Worm (Caenorhabditis elegans): ENCODE results near the gene T24C4.5.

Gene T24C4.5

DNA sequence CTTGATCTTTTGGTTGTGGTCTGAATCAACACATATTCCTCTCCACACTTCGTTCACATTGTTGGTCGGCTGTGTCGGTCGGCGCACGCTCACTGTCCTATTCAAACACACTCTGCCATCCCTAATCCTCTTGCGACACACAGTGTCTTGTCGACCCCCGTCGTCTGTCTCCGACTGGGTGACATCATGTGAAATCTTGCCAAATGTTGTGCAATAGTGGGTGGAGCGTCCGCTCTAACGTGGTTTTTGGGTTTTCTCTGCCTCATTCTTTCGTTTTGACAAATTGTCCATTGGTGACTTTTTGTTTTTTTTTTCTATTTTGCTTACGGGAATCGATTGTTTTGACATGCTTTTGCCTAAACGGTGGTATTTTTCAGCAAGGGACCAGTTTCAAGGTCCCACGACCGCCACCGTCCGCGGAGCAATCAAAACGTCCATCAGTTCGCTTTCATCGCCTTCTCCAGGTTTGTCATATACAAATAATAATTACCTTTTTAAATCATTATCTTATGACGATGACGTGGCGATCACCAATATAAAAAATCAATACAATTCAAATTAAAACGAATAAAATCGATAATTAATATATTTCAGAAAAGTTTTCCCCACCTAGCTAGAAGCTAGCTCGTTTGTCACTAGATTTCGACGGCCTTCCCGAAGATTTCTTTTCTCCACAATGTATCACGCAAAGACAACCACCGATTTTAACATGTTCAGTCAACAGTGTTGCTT is 45.7 kb downstream of the T24C4.5 start (continued):
- TF ChIP-seq F26F4.8 (GFP tag; conservative IDR thresholded peaks at IDR 0.05) = no peak
- peak; percentile 83 for TF ChIP-seq nhr-48 (tag; optimal IDR thresholded peaks at IDR 0.05)
- TF ChIP-seq T26A8.4 (GFP tag; IDR thresholded peaks at IDR 0.05) = peak; percentile 81
- no peak for TF ChIP-seq ceh-44 (GFP tag; IDR thresholded peaks at IDR 0.05)
- TF ChIP-seq dmd-9 (GFP tag; IDR thresholded peaks at IDR 0.05) = peak; percentile 72; the same call in 1 of the 2 replicates
- TF ChIP-seq spr-1 (tag; optimal IDR thresholded peaks at IDR 0.05) = peak; percentile 75
- TF ChIP-seq lim-7 (GFP tag; IDR thresholded peaks at IDR 0.05) = no peak
- TF ChIP-seq lin-29 (GFP tag; IDR thresholded peaks at IDR 0.05) = no peak
- no peak for TF ChIP-seq zip-2 (tag; optimal IDR thresholded peaks at IDR 0.05)
- TF ChIP-seq hlh-11 (tag; optimal IDR thresholded peaks at IDR 0.05) = peak; percentile 98
- no peak for TF ChIP-seq ceh-82 (tag; optimal IDR thresholded peaks at IDR 0.05)
- 0 out of 2 replicates have a peak, but pooled peaks have one; percentile 48 for TF ChIP-seq D1046.2 (GFP tag; IDR thresholded peaks at IDR 0.05)
- TF ChIP-seq ceh-20 (GFP tag; IDR thresholded peaks at IDR 0.05) = peak; percentile 88
- peak; percentile 78 for TF ChIP-seq egl-43 (GFP tag; IDR thresholded peaks at IDR 0.05)
- TF ChIP-seq lsy-2 (tag; optimal IDR thresholded peaks at IDR 0.05) = peak; percentile 78 to 92
- peak; percentile 57; the same call in 1 of the 2 replicates for TF ChIP-seq madf-9 (GFP tag; conservative IDR thresholded peaks at IDR 0.05)
- TF ChIP-seq Y48G9A.11 (GFP tag; IDR thresholded peaks at IDR 0.05) = no peak
- TF ChIP-seq duxl-1 (tag; optimal IDR thresholded peaks at IDR 0.05; ENCODE audit: poor library complexity) = peak; percentile 13
- TF ChIP-seq zfp-3 (GFP tag; conservative IDR thresholded peaks at IDR 0.05) = peak; percentile 35; the same call in 1 of the 2 replicates
- peak; percentile 70 for TF ChIP-seq saeg-2 (GFP tag; IDR thresholded peaks at IDR 0.05)
- peak; percentile 79 for TF ChIP-seq pha-4 (GFP tag; IDR thresholded peaks at IDR 0.05)
- peak; percentile 75 for TF ChIP-seq pha-4 (tag; optimal IDR thresholded peaks at IDR 0.05)
- no peak for TF ChIP-seq aly-2 (tag; optimal IDR thresholded peaks at IDR 0.05)
- no peak for TF ChIP-seq snpc-1.2 (GFP tag; IDR thresholded peaks at IDR 0.05)
- no peak for TF ChIP-seq daf-8 (GFP tag; IDR thresholded peaks at IDR 0.05)
- TF ChIP-seq F44E2.7 (GFP tag; IDR thresholded peaks at IDR 0.05) = no peak
- TF ChIP-seq mdt-29 (GFP tag; IDR thresholded peaks at IDR 0.05) = 0 out of 2 replicates have a peak, but pooled peaks have one; percentile 50
- TF ChIP-seq unc-62 (GFP tag; optimal IDR thresholded peaks at IDR 0.05 in 1 of 2) = peak; percentile 25 to 100
- TF ChIP-seq unc-62 (tag; optimal IDR thresholded peaks at IDR 0.05) = no peak
- TF ChIP-seq gei-8 (GFP tag; optimal IDR thresholded peaks at IDR 0.05) = peak; percentile 72
- TF ChIP-seq jun-1 (tag; optimal IDR thresholded peaks at IDR 0.05) = peak; percentile 85
- peak in 1 of 2 experiments; percentile 38 for TF ChIP-seq ZK546.5 (tag; optimal IDR thresholded peaks at IDR 0.05)
- TF ChIP-seq egl-27 (tag; optimal IDR thresholded peaks at IDR 0.05) = no peak
- peak; percentile 76 for TF ChIP-seq nhr-102 (tag; optimal IDR thresholded peaks at IDR 0.05)
- TF ChIP-seq arid-1 (GFP tag; conservative IDR thresholded peaks at IDR 0.05) = peak; percentile 65; the same call in 1 of the 2 replicates
- TF ChIP-seq pqm-1 (tag; optimal IDR thresholded peaks at IDR 0.05) = peak; percentile 35
- peak; percentile 98 for TF ChIP-seq ztf-7 (tag; optimal IDR thresholded peaks at IDR 0.05)
- TF ChIP-seq nhr-10 (tag; optimal IDR thresholded peaks at IDR 0.05) = peak; percentile 88
- no peak for TF ChIP-seq F49E8.2 (tag; optimal IDR thresholded peaks at IDR 0.05; ENCODE audit: borderline replicate concordance)
- peak; percentile 82 for TF ChIP-seq ctbp-1 (GFP tag; IDR thresholded peaks at IDR 0.05)
- TF ChIP-seq cey-2 (tag; optimal IDR thresholded peaks at IDR 0.05; ENCODE audit: borderline replicate concordance, insufficient read depth) = peak; percentile 82
- TF ChIP-seq zip-11 (GFP tag; IDR thresholded peaks at IDR 0.05) = no peak
- no peak for TF ChIP-seq Y75B8A.6 (GFP tag; IDR thresholded peaks at IDR 0.05)
- 0 out of 2 replicates have a peak, but pooled peaks have one; percentile 27 for TF ChIP-seq Y105C5A.15 (GFP tag; IDR thresholded peaks at IDR 0.05)
- TF ChIP-seq nhr-76 (tag; optimal IDR thresholded peaks at IDR 0.05) = peak; percentile 37
- peak; percentile 32 for TF ChIP-seq F37D6.2 (tag; optimal IDR thresholded peaks at IDR 0.05)
- peak; percentile 97 for TF ChIP-seq dmd-6 (GFP tag; IDR thresholded peaks at IDR 0.05)
- peak; percentile 77 for TF ChIP-seq php-3 (GFP tag; IDR thresholded peaks at IDR 0.05)
- peak; percentile 70 for TF ChIP-seq lin-38 (GFP tag; IDR thresholded peaks at IDR 0.05)
